Worm (Caenorhabditis elegans) whole organism, late embryonic: Measurements from ENCODE around the gene rps-8.
A peak's percentile ranks its signal among the peaks of the same experiment; 100 is the strongest.

Experiments
- C38D4.7 ChIP-seq: fragments of 200-800 bp; sonication (Bioruptor generic); optimal IDR thresholded peaks from 2 replicates; lab custom pipeline; 2018; ENCODE audit warnings: mild to moderate bottlenecking, missing genetic modification characterization, moderate library complexity, missing compliant biosample characterization
- ahr-1 ChIP-seq: sonication (generic microtip); optimal IDR thresholded peaks from 2 replicates; lab custom pipeline; 2016; ENCODE audit warnings: missing genetic modification characterization, missing compliant biosample characterization
- ama-1 ChIP-seq: fragments of 150-350 bp; optimal IDR thresholded peaks from 2 replicates; lab custom pipeline; 2014
- ceh-14 ChIP-seq: sonication (generic microtip); optimal IDR thresholded peaks from 2 replicates; lab custom pipeline; 2016; ENCODE audit warnings: missing genotype, missing genetic modification characterization, missing compliant biosample characterization
- ceh-18 ChIP-seq: sonication (generic microtip); optimal IDR thresholded peaks from 2 replicates; lab custom pipeline; 2016; ENCODE audit warnings: missing genetic modification characterization, missing compliant biosample characterization
- ceh-31 ChIP-seq: sonication (generic microtip); optimal IDR thresholded peaks from 2 replicates; lab custom pipeline; 2016; ENCODE audit warnings: missing genetic modification characterization, missing compliant biosample characterization
- ceh-34 ChIP-seq: sonication (generic microtip); optimal IDR thresholded peaks from 2 replicates; lab custom pipeline; 2016; ENCODE audit warnings: mild to moderate bottlenecking, missing genetic modification characterization, missing compliant biosample characterization
- ceh-48 ChIP-seq: sonication (generic microtip); optimal IDR thresholded peaks from 2 replicates; lab custom pipeline; 2016; ENCODE audit warnings: missing genetic modification characterization, inconsistent platforms, missing compliant biosample characterization
- dve-1 ChIP-seq: sonication (generic microtip); optimal IDR thresholded peaks from 2 replicates; lab custom pipeline; 2017; ENCODE audit warnings: antibody characterized with exemption, mild to moderate bottlenecking, missing genetic modification characterization, missing compliant biosample characterization
- elt-4 ChIP-seq: sonication (generic microtip); optimal IDR thresholded peaks from 2 replicates; lab custom pipeline; 2016; ENCODE audit warnings: missing genetic modification characterization, missing compliant biosample characterization
- ets-4 ChIP-seq: sonication (generic microtip); optimal IDR thresholded peaks from 2 replicates; lab custom pipeline; 2016; ENCODE audit warnings: missing genetic modification characterization, missing compliant biosample characterization
- eyg-1 ChIP-seq: sonication (generic microtip); optimal IDR thresholded peaks from 2 replicates; lab custom pipeline; 2016; ENCODE audit warnings: missing genotype, missing genetic modification characterization, missing compliant biosample characterization
- fax-1 ChIP-seq: sonication (generic microtip); optimal IDR thresholded peaks from 2 replicates; lab custom pipeline; 2016; ENCODE audit warnings: missing genotype, missing genetic modification characterization, missing compliant biosample characterization
- hlh-30 ChIP-seq: sonication (generic microtip); optimal IDR thresholded peaks from 2 replicates; lab custom pipeline; 2017; ENCODE audit warnings: antibody characterized with exemption, missing genetic modification characterization, missing compliant biosample characterization; ENCODE audit not compliant: insufficient read depth
- hlh-6 ChIP-seq: sonication (generic microtip); optimal IDR thresholded peaks from 2 replicates; lab custom pipeline; 2016; ENCODE audit warnings: missing genotype, missing genetic modification characterization, missing compliant biosample characterization
- hlh-8 ChIP-seq: sonication (generic microtip); optimal IDR thresholded peaks from 2 replicates; lab custom pipeline; 2016; ENCODE audit warnings: missing genotype, missing genetic modification characterization, missing compliant biosample characterization
- madf-2 ChIP-seq: sonication (generic microtip); optimal IDR thresholded peaks from 2 replicates; lab custom pipeline; 2017; ENCODE audit warnings: missing genetic modification characterization, missing compliant biosample characterization
- nfya-1 ChIP-seq: sonication (generic microtip); optimal IDR thresholded peaks from 2 replicates; lab custom pipeline; 2017; ENCODE audit warnings: missing genetic modification characterization, mild to moderate bottlenecking, missing compliant biosample characterization, antibody characterized with exemption, moderate library complexity
- nhr-232 ChIP-seq: sonication (generic microtip); optimal IDR thresholded peaks from 2 replicates; lab custom pipeline; 2016; ENCODE audit warnings: missing genetic modification characterization, missing compliant biosample characterization
- pag-3 ChIP-seq: sonication (generic microtip); optimal IDR thresholded peaks from 2 replicates; lab custom pipeline; 2016; ENCODE audit warnings: missing compliant biosample characterization, missing genetic modification characterization, borderline replicate concordance
- pha-2 ChIP-seq: sonication (generic microtip); optimal IDR thresholded peaks from 2 replicates; lab custom pipeline; 2017; ENCODE audit warnings: mild to moderate bottlenecking, missing genetic modification characterization, missing compliant biosample characterization
- pqm-1 ChIP-seq: sonication (generic microtip); optimal IDR thresholded peaks from 2 replicates; lab custom pipeline; 2016; ENCODE audit warnings: missing genetic modification characterization, missing compliant biosample characterization
- pros-1 ChIP-seq: fragments of 150-350 bp; optimal IDR thresholded peaks from 2 replicates; lab custom pipeline; 2014; ENCODE audit warnings: missing biosample characterization, missing genetic modification reagents, missing genetic modification characterization
- ref-2 ChIP-seq: sonication (generic microtip); optimal IDR thresholded peaks from 2 replicates; lab custom pipeline; 2016; ENCODE audit warnings: missing genetic modification characterization, missing compliant biosample characterization
- rnt-1 ChIP-seq: sonication (generic microtip); optimal IDR thresholded peaks from 2 replicates; lab custom pipeline; 2016; ENCODE audit warnings: missing genetic modification characterization, missing compliant biosample characterization
- sdc-2 ChIP-seq: sonication (generic microtip); optimal IDR thresholded peaks from 2 replicates; lab custom pipeline; 2016; ENCODE audit warnings: missing genotype, missing genetic modification characterization, missing compliant biosample characterization
- sox-4 ChIP-seq: sonication (generic microtip); optimal IDR thresholded peaks from 2 replicates; lab custom pipeline; 2017; ENCODE audit warnings: mild to moderate bottlenecking, missing genetic modification characterization, inconsistent platforms, missing compliant biosample characterization
- tbx-2 ChIP-seq: sonication (generic microtip); optimal IDR thresholded peaks from 2 replicates; lab custom pipeline; 2016; ENCODE audit warnings: missing genetic modification characterization, missing compliant biosample characterization
- tbx-7 ChIP-seq: sonication (generic microtip); optimal IDR thresholded peaks from 2 replicates; lab custom pipeline; 2016; ENCODE audit warnings: missing genotype, missing genetic modification characterization, missing compliant biosample characterization
- ttx-3 ChIP-seq: sonication (generic microtip); optimal IDR thresholded peaks from 2 replicates; lab custom pipeline; 2016; ENCODE audit warnings: missing genetic modification reagents, missing genetic modification characterization, missing compliant biosample characterization
- unc-3 ChIP-seq, 2 experiments: fragments of 200-800 bp in 1 of 2; sonication (Bioruptor generic) in 1 of 2; sonication (generic microtip) in 1 of 2; conservative IDR thresholded peaks in 1 of 2; optimal IDR thresholded peaks in 1 of 2; 2 replicates each; pipeline versions ENCODE4 v1.3.6 to Lab custom; 2016 to 2022; ENCODE audit warnings: missing compliant biosample characterization in 2 of 2, missing genetic modification characterization in 2 of 2, missing genetic modification reagents in 1 of 2
- unc-42 ChIP-seq: sonication (generic microtip); optimal IDR thresholded peaks from 2 replicates; lab custom pipeline; 2016; ENCODE audit warnings: missing genotype, missing genetic modification characterization, missing compliant biosample characterization
- unc-55 ChIP-seq: sonication (generic microtip); optimal IDR thresholded peaks from 2 replicates; lab custom pipeline; 2017; ENCODE audit warnings: missing biosample characterization, missing genetic modification reagents, missing genetic modification characterization
- unc-86 ChIP-seq: sonication (generic microtip); optimal IDR thresholded peaks from 2 replicates; lab custom pipeline; 2016; ENCODE audit warnings: missing genetic modification characterization, missing compliant biosample characterization

Gene rps-8

DNA sequence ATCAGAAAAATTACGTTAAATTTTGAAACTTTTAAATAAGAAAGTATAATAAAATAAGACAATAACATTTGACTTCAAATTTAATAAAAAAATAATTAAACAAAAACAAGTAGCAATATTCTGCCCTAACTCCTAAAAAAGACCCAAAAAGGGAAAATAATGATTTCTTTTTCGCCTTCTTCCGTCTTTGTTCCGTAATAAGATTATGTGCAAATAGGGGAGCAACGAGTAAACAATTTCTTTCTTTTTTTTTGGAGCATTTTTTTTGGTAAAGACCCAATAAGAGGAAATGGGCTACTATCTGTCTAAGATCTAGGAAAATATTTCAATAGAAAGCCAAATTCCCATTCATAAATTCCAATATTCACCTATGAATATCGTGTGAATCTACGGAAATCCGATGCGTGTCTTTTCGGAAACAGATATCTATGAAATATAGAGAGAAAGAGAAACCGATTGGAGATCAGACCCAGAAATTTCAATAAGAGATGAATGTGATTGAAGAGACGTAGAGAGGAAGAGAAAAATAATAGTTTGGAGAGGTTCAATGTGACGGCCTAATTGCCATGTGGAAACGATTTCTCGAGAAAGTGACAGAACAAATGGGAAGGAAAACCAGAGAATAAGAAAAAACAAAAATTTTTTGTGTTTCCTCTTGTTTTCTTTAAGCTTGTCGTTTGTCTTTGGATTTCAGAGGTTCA, 4.3 kb upstream of the rps-8 start:
- TF ChIP-seq ttx-3 (tag; lab: Kevin White, UChicago) (no peak), rnt-1 (peak; percentile 27), unc-55 (peak; percentile 17), ceh-31 (tag; lab: Kevin White, UChicago) (no peak), unc-42 (tag; lab: Kevin White, UChicago) (peak; percentile 59), nfya-1 (tag; lab: Kevin White, UChicago) (peak; percentile 25)

DNA sequence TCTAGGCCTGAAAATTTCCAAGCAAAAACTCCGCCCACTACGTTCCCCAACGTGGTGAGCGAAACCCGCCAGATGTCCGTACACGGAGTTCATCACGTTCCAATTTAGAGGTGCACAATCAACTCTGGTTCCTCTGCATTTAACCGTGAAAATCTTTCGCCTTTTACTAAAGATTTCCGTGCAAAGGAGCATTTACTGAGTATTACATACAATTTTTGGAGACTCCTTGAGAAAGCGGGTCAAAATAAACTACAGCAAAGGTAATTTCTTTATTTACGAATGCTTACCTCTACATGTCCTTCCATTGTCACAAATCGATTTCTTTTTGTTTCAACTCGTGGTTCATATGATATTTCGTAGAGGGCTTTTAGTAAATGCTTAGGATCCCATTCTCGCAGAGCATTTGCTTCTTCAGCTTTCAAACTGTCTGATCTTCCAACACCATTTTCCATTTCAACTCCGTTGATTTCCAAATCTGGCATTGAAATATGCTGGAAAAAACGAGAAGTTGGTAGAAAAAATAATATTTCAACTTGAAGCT, 3.0 kb upstream of the rps-8 start, which contains the start of gene F42C5.9:
F42C5.9 (minus strand) TSS at position 491 of the 541 bp plus-strand sequence.
- no peak for TF ChIP-seq sdc-2
- no peak for TF ChIP-seq madf-2
- TF ChIP-seq sox-4 = no peak
- no peak for TF ChIP-seq elt-4 (tag; lab: Kevin White, UChicago)
- TF ChIP-seq pha-2 (tag; lab: Kevin White, UChicago) = no peak
- no peak for TF ChIP-seq hlh-8 (tag; lab: Kevin White, UChicago)
- no peak for TF ChIP-seq ama-1 (lab: Kevin White, UChicago)
- TF ChIP-seq ceh-18 (tag; lab: Kevin White, UChicago) = no peak
- no peak for TF ChIP-seq ahr-1 (tag; lab: Kevin White, UChicago)
- no peak for TF ChIP-seq pag-3 (tag; lab: Kevin White, UChicago)

DNA sequence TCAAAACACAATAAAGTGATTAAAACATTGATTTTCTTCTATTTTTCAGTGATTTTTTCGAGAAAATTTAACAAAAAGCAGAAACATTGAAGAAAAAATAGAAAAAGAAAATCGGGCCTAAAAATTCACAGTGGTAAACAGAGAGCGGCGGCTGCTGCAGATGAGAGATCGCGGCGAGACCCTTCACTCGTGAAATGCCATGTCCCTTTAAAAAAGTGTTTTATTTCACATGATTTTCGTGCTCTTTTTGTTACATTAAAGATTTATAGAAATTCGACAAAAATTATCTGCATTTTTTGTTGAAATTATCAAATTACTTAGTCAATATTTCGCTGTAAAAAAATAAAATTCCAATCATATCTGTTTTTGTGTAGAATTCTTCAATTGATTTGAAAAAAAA, 302 bp upstream of the rps-8 start:
- TF ChIP-seq nfya-1 (tag; lab: Kevin White, UChicago) (peak; percentile 39), hlh-30 (tag; lab: Kevin White, UChicago) (peak; percentile 3), ceh-34 (tag; lab: Kevin White, UChicago) (peak; percentile 65), tbx-2 (peak; percentile 19), pqm-1 (tag; lab: Kevin White, UChicago) (no peak), unc-55 (peak; percentile 1), dve-1 (tag; lab: Kevin White, UChicago) (peak; percentile 8), ceh-31 (tag; lab: Kevin White, UChicago) (peak; percentile 19), ets-4 (no peak)

DNA sequence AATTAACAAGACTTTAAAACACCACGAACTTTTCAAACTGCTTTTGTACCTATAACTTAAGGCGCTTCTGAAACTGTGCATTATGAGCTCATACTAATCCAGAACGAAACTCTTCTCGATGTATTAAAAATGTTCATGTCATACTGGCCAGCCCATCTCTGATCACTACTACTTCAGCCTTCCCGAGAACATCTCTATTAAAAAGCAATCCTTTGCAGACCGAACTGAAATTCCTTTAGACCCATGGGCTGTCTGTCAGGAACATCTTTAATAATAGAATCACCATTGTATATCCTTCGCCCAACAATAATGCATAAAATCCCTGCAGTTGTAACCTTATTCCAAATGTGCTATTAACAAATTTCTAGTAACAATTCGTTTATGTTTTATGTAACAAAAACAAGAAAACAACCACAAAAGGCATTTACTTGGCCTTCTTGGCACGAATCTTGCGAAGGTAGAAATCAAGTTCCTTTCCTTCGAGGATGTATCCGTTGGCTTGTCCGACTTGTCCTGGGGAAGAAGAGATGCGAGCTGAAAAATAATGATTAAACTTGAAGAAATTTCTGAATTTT, 953 bp downstream of the rps-8 start:
- TF ChIP-seq ceh-31 (tag; lab: Kevin White, UChicago) = no peak
- no peak for TF ChIP-seq fax-1 (tag; lab: Kevin White, UChicago)
- TF ChIP-seq ref-2 (tag; lab: Kevin White, UChicago) = no peak
- no peak for TF ChIP-seq eyg-1 (tag; lab: Kevin White, UChicago)

DNA sequence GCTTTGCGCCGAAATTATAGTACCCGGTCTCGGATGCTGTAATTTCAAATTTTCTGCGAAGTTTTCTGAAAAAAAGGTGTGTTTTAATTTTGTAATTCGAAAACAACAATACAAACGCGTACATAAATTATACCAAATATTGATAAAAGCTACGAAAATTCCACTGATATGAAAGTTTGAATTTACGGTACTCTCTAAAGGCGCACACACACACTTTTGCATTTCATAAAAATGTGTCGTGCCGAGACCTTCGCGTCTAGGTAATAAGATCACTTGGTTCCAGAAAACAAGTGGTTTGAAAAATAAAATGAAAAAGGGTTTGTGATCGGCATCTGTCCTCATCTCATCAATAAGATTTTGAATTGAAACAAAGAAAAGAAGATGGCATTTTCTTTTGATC, 2.8 kb downstream of the rps-8 start:
- TF ChIP-seq unc-3 (GFP tag; conservative IDR thresholded peaks at IDR 0.05; lab: Robert Waterston, UW) (no peak), unc-3 (tag; optimal IDR thresholded peaks at IDR 0.05; lab: Kevin White, UChicago) (no peak), ceh-48 (tag; lab: Kevin White, UChicago) (no peak), unc-86 (tag; lab: Kevin White, UChicago) (no peak), hlh-6 (tag; lab: Kevin White, UChicago) (no peak)
- TF ChIP-seq, all 69 proteins: peak for 0

DNA sequence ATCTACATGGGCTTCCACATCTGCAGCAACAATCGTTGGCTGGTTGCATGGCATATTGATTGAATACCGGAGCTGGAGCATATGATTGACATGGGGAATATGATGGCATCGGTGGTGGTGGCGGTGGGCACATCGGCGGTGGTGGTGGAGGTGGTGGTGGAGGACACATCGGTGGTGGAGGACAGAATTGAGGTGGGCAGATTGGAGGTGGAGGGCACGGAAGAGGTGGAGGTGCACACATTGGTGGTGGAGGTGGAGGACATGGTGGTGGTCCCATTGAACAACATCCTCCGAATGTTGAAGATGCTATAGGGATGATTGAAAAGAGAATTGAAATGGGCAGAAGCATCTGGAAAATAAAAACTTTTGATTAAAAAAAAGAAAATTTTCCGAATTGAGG, 3.2 kb downstream of the rps-8 start, which contains the start of gene grl-4:
grl-4 (minus strand) TSS at position 351 of the 400 bp plus-strand sequence.
- no peak for TF ChIP-seq tbx-7
- TF ChIP-seq ceh-14 (tag; lab: Kevin White, UChicago) = no peak
- TF ChIP-seq ceh-31 (tag; lab: Kevin White, UChicago) = no peak
- no peak for TF ChIP-seq hlh-30 (tag; lab: Kevin White, UChicago)
- no peak for TF ChIP-seq tbx-2
- no peak for TF ChIP-seq nhr-232
- no peak for TF ChIP-seq sdc-2
- TF ChIP-seq pros-1 (tag; lab: Kevin White, UChicago) = no peak
- no peak for TF ChIP-seq pag-3 (tag; lab: Kevin White, UChicago)
- TF ChIP-seq C38D4.7 (GFP tag; lab: Kevin White, UChicago) = no peak
- no peak for TF ChIP-seq ttx-3 (tag; lab: Kevin White, UChicago)
